Fruit fly (Drosophila melanogaster): Measurements from ENCODE around the gene CG7304.

dm6 chr3L:15637618-15638017, 41.9 kb upstream of the CG7304 start:
- TF ChIP-seq Myc (optimal IDR thresholded peaks at IDR 0.05) (no peak), psq (optimal IDR thresholded peaks at IDR 0.05) (no peak), h (optimal IDR thresholded peaks at IDR 0.05) (no peak), insv (optimal IDR thresholded peaks at IDR 0.05) (no peak)

Data from Kc167 (cell line).